Worm (Caenorhabditis elegans): ENCODE results near the gene H06H21.37.
A peak's percentile ranks its signal among the peaks of the same experiment; 100 is the strongest.

Gene H06H21.37

DNA sequence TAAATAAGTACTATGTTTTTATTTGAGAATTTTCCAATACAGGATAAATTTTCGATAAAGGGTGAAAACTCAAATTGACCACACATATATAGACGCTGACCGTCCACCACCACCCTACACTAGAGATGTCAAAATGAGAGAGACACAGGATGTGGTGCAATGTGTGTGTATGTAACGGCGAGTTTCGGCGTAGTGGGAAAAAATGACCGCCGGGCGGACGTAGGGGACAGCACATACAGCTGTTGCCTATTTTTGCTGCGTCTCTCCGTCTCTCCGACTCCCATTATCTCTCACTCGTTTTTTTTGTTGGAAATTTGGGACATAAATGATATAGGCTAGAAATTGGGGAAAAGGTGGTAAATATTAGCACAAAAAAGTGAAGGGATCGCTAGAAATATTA, 28.7 kb downstream of the H06H21.37 start (continued):
- TF ChIP-seq ZK546.5 (tag; optimal IDR thresholded peaks at IDR 0.05) = no peak

DNA sequence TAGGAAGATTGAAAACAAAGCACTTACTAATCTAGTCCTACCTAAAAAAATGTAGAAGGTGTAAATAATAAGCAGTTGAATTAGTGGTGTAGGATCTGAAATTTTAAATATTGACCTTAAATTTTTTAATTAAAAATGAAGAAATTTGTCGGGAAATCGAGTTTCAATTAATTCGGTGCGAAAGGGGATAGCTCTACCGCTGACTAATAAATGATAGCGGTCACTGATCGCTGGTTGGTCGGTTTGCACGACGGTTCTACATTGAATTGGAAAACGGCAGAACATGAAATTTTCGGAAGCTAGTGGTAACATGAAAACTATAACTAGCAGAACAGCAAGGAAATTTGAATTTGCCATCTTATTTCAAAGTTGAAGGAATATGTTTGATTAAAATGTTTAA, 29.6 kb downstream of the H06H21.37 start, which contains the start of gene set-15:
Gene set-15 (minus strand): TSS at position 101 of the 400 bp plus-strand sequence.
- TF ChIP-seq vab-7 (GFP tag; IDR thresholded peaks at IDR 0.05) = no peak
- TF ChIP-seq ztf-11 (tag; optimal IDR thresholded peaks at IDR 0.05) = no peak
- no peak for TF ChIP-seq madf-5 (GFP tag; IDR thresholded peaks at IDR 0.05)
- no peak for TF ChIP-seq daf-16 (GFP tag; optimal IDR thresholded peaks at IDR 0.05)
- TF ChIP-seq daf-16 (tag; optimal IDR thresholded peaks at IDR 0.05) = no peak
- TF ChIP-seq hlh-30 (tag; optimal IDR thresholded peaks at IDR 0.05; ENCODE audit: insufficient read depth) = no peak
- TF ChIP-seq nhr-42 (GFP tag; IDR thresholded peaks at IDR 0.05) = no peak
- TF ChIP-seq lsy-2 (tag; optimal IDR thresholded peaks at IDR 0.05) = no peak
- TF ChIP-seq php-3 (GFP tag; IDR thresholded peaks at IDR 0.05) = no peak
- no peak for TF ChIP-seq nhr-11 (tag; optimal IDR thresholded peaks at IDR 0.05)
- no peak for TF ChIP-seq F37D6.2 (tag; optimal IDR thresholded peaks at IDR 0.05)

DNA sequence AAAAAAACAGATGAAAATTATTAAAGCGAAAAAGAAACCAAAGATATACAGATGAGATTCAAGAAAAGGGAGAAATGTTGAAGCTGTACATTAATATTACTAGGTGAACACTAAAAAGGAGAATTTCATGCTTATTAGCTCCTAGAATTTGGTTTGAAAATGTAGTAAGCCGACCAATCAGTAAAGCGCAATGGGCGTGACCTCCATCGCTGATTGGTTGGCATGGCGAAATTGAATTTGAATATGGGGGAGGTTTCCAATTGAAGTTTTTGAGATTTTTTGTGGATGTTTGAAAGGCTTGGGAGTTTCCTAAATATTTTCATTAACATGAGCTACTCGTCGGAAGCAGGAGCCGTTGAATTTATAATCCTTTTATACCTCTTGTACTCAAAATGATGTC, 33.3 kb downstream of the H06H21.37 start:
- no peak for TF ChIP-seq spr-1 (tag; optimal IDR thresholded peaks at IDR 0.05)
- no peak for TF ChIP-seq sdz-12 (GFP tag; optimal IDR thresholded peaks at IDR 0.05)
- TF ChIP-seq lin-39 (tag; optimal IDR thresholded peaks at IDR 0.05) = no peak
- no peak for TF ChIP-seq nhr-77 (tag; optimal IDR thresholded peaks at IDR 0.05)
- no peak for TF ChIP-seq fkh-10 (GFP tag; optimal IDR thresholded peaks at IDR 0.05)
- no peak for TF ChIP-seq hmg-1.1 (GFP tag; IDR thresholded peaks at IDR 0.05)
- TF ChIP-seq lsy-2 (tag; optimal IDR thresholded peaks at IDR 0.05) = no peak
- no peak for TF ChIP-seq saeg-2 (GFP tag; IDR thresholded peaks at IDR 0.05)
- TF ChIP-seq daf-12 (tag; optimal IDR thresholded peaks at IDR 0.05) = no peak
- TF ChIP-seq attf-4 (tag; optimal IDR thresholded peaks at IDR 0.05) = no peak
- TF ChIP-seq ces-1 (GFP tag; optimal IDR thresholded peaks at IDR 0.05) = no peak
- TF ChIP-seq vab-7 (GFP tag; IDR thresholded peaks at IDR 0.05) = no peak
- no peak for TF ChIP-seq tag-97 (GFP tag; IDR thresholded peaks at IDR 0.05)

DNA sequence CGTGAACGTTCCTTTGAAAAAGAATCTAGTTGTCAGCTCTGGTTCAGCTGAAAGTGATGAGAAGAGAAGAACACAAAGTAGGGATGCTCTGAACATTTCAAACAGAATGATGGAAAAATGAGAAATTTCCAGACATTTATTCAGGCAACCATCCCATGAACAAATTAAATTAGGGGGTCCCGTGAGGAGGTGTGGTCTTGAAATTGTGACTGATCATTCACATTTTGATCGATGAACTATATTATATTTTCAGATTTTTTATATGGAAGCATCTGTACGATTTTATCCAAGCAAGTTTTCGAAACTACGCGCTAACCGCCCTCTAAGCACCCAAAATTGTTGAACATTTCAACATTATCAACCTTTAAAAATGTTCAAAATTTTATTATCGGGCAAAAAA, 33.8 kb downstream of the H06H21.37 start, which contains the start of gene R11E3.19:
Gene R11E3.19 (minus strand): TSS at position 101 of the 400 bp plus-strand sequence.
- TF ChIP-seq lsy-2 (tag; optimal IDR thresholded peaks at IDR 0.05) = no peak
- TF ChIP-seq nhr-111 (GFP tag; optimal IDR thresholded peaks at IDR 0.05) = no peak
- TF ChIP-seq unc-62 (GFP tag; optimal IDR thresholded peaks at IDR 0.05 in 1 of 2) = no peak
- no peak for TF ChIP-seq unc-62 (tag; optimal IDR thresholded peaks at IDR 0.05)
- no peak for TF ChIP-seq nhr-42 (GFP tag; IDR thresholded peaks at IDR 0.05)
- TF ChIP-seq sdz-12 (GFP tag; optimal IDR thresholded peaks at IDR 0.05) = no peak
- TF ChIP-seq F44E2.7 (GFP tag; IDR thresholded peaks at IDR 0.05) = no peak
- no peak for TF ChIP-seq unc-130 (GFP tag; optimal IDR thresholded peaks at IDR 0.05)
- no peak for TF ChIP-seq mdl-1 (tag; optimal IDR thresholded peaks at IDR 0.05)

DNA sequence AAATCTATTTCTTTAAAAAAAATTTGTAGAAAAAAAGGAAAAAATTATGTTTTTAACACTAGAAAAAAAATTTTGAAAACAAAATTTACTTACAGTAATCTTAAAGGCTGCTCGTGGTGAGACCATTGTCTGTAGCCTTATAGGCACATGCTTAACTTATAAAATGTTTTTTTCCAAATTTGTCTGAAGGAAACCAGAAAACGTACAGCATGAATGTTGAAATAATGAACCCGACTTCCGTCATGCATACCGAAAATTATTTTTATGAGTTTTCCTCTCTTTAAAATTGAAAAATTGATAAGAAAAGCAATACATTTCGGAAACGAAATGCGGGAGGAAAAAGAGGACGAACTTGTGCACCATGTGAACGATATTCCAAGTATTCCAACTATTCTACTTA, 38.0 kb downstream of the H06H21.37 start, which contains the start of gene R11E3.2:
Gene R11E3.2 (plus strand): TSS at position 301 of the 400 bp plus-strand sequence.
- no peak for TF ChIP-seq daf-16 (GFP tag; optimal IDR thresholded peaks at IDR 0.05)
- no peak for TF ChIP-seq daf-16 (tag; optimal IDR thresholded peaks at IDR 0.05)
- peak; percentile 28 for TF ChIP-seq pqm-1 (tag; optimal IDR thresholded peaks at IDR 0.05)
- no peak for TF ChIP-seq nhr-77 (tag; optimal IDR thresholded peaks at IDR 0.05)

DNA sequence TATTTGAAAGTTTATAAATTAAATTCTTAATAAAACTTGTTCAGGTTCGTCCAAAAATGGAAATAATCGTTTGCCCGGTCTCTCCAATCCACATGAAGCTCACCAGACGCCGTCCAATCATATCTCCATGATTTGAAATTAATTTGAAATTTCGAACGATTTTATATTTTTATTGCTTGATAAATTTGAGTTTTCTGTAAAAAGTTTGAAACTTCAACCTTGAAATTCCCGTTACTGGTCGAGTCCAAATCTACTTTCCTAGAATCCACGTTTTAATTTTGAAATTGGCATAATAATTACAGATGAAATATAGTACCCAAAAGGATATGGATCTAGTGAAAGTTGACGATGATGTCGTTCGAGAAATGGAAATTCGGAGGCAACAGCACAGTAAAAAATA, 45.4 kb downstream of the H06H21.37 start, which contains the start of gene npp-26:
Gene npp-26 (plus strand): TSS at position 301 of the 400 bp plus-strand sequence.
- TF ChIP-seq rbr-2 (tag; optimal IDR thresholded peaks at IDR 0.05) (no peak), unc-62 (GFP tag; optimal IDR thresholded peaks at IDR 0.05 in 1 of 2) (peak in 1 of 2 experiments; percentile 14), unc-62 (tag; optimal IDR thresholded peaks at IDR 0.05) (no peak)
